Fruit fly (Drosophila melanogaster): Measurements from ENCODE around the gene AdamTS-B.
A peak's percentile ranks its signal among the peaks of the same experiment; 100 is the strongest.

The AdamTS-B gene

dm6 chrX:5664222-5664621, 34.1 kb upstream of the AdamTS-B start (continued):
- TF ChIP-seq Hmr (GFP tag; optimal IDR thresholded peaks at IDR 0.05) (peak; percentile 69), CG7271 (tag; optimal IDR thresholded peaks at IDR 0.05) (no peak), cwo (GFP tag; optimal IDR thresholded peaks at IDR 0.05) (no peak), YL-1 (GFP tag; optimal IDR thresholded peaks at IDR 0.05) (peak; percentile 29), CG11504 (tag; optimal IDR thresholded peaks at IDR 0.05) (no peak), grau (tag; optimal IDR thresholded peaks at IDR 0.05) (no peak), CG6272 (GFP tag; IDR thresholded peaks at IDR 0.05) (no peak), exex (tag; optimal IDR thresholded peaks at IDR 0.05) (no peak), Scr (GFP tag; IDR thresholded peaks at IDR 0.05; ENCODE audit: partially characterized antibody) (no peak), H15 (GFP tag; IDR thresholded peaks at IDR 0.05) (no peak), CG7786 (GFP tag; optimal IDR thresholded peaks at IDR 0.05) (no peak), shn (GFP tag; optimal IDR thresholded peaks at IDR 0.05) (no peak), maf-S (GFP tag; optimal IDR thresholded peaks at IDR 0.05) (no peak), pb (GFP tag; optimal IDR thresholded peaks at IDR 0.05) (no peak), pzg (GFP tag; optimal IDR thresholded peaks at IDR 0.05) (peak; percentile 0), MBD-R2 (GFP tag; IDR thresholded peaks at IDR 0.05) (no peak), nom (GFP tag; optimal IDR thresholded peaks at IDR 0.05) (no peak), CG14710 (tag; optimal IDR thresholded peaks at IDR 0.05) (no peak), CG11456 (GFP tag; IDR thresholded peaks at IDR 0.05) (0 out of 3 replicates have a peak, but pooled peaks have one; percentile 8), CG15601 (tag; optimal IDR thresholded peaks at IDR 0.05) (no peak), CG17328 (GFP tag; IDR thresholded peaks at IDR 0.05) (no peak), CG12942 (GFP tag; optimal IDR thresholded peaks at IDR 0.05) (no peak), ATbp (GFP tag; optimal IDR thresholded peaks at IDR 0.05) (peak; percentile 57), CG30403 (GFP tag; optimal IDR thresholded peaks at IDR 0.05) (no peak), CG11696 (GFP tag; IDR thresholded peaks at IDR 0.05) (no peak), pan (optimal IDR thresholded peaks at IDR 0.05) (no peak), pan (GFP tag; optimal IDR thresholded peaks at IDR 0.05 in 1 of 2, IDR thresholded peaks at IDR 0.05 in 1 of 2) (no peak), Sry-β (GFP tag; optimal IDR thresholded peaks at IDR 0.05) (no peak), seq (GFP tag; IDR thresholded peaks at IDR 0.05) (peak; percentile 61; the same call in 1 of the 2 replicates), cg (GFP tag; optimal IDR thresholded peaks at IDR 0.05) (peak; percentile 21), CG16863 (GFP tag; optimal IDR thresholded peaks at IDR 0.05) (no peak), Pdp1 (GFP tag; optimal IDR thresholded peaks at IDR 0.05) (no peak), CG10366 (GFP tag; IDR thresholded peaks at IDR 0.05) (no peak), CG10321 (GFP tag; IDR thresholded peaks at IDR 0.05) (no peak), CG10431 (GFP tag; optimal IDR thresholded peaks at IDR 0.05) (no peak), Adf1 (GFP tag; IDR thresholded peaks at IDR 0.05) (no peak), CG16779 (GFP tag; IDR thresholded peaks at IDR 0.05) (0 out of 2 replicates have a peak, but pooled peaks have one; percentile 10), zen (tag; optimal IDR thresholded peaks at IDR 0.05) (no peak), dati (GFP tag; IDR thresholded peaks at IDR 0.05) (no peak), Ets65A (GFP tag) (peak; percentile 70), crol (GFP tag; IDR thresholded peaks at IDR 0.05) (no peak), CG3281 (GFP tag; optimal IDR thresholded peaks at IDR 0.05) (peak; percentile 64), Hr39 (optimal IDR thresholded peaks at IDR 0.05) (no peak), CG1647 (GFP tag; optimal IDR thresholded peaks at IDR 0.05) (no peak), ttk (GFP tag; IDR thresholded peaks at IDR 0.05) (no peak), Bdp1 (GFP tag; optimal IDR thresholded peaks at IDR 0.05) (no peak), emc (GFP tag; optimal IDR thresholded peaks at IDR 0.05) (no peak), bigmax (GFP tag; optimal IDR thresholded peaks at IDR 0.05) (no peak), CG9797 (GFP tag; optimal IDR thresholded peaks at IDR 0.05) (no peak), CG6175 (GFP tag; IDR thresholded peaks at IDR 0.05) (no peak), Hsf (GFP tag; optimal IDR thresholded peaks at IDR 0.05) (no peak), GATAe (GFP tag; conservative IDR thresholded peaks at IDR 0.05) (no peak), her (GFP tag; optimal IDR thresholded peaks at IDR 0.05) (no peak)
